Fruit fly (Drosophila melanogaster): ENCODE results near the gene CG8188.

The CG8188 gene

dm6 chrX:17751658-17752057, 48.8 kb upstream of the CG8188 start (continued):
- TF ChIP-seq zen2 (GFP tag; IDR thresholded peaks at IDR 0.05; ENCODE audit: partially characterized antibody) (no peak), NC2β (GFP tag; optimal IDR thresholded peaks at IDR 0.05) (no peak), ac (GFP tag; optimal IDR thresholded peaks at IDR 0.05) (no peak), ssp (GFP tag; IDR thresholded peaks at IDR 0.05) (peak; percentile 35), chn (GFP tag; optimal IDR thresholded peaks at IDR 0.05) (peak; percentile 40), ind (GFP tag; optimal IDR thresholded peaks at IDR 0.05) (peak; percentile 47), Taf1 (GFP tag; IDR thresholded peaks at IDR 0.05) (no peak), CG4328 (GFP tag; optimal IDR thresholded peaks at IDR 0.05) (no peak), CG8290 (GFP tag; optimal IDR thresholded peaks at IDR 0.05) (peak; percentile 38), CG8290 (tag; optimal IDR thresholded peaks at IDR 0.05) (peak in 1 of 2 experiments; percentile 78), wdn (GFP tag; IDR thresholded peaks at IDR 0.05) (no peak), Pdp1 (GFP tag; optimal IDR thresholded peaks at IDR 0.05) (peak; percentile 53 to 63), gt (GFP tag; IDR thresholded peaks at IDR 0.05) (no peak), CG4282 (GFP tag; optimal IDR thresholded peaks at IDR 0.05) (no peak), CG13287 (GFP tag; IDR thresholded peaks at IDR 0.05; ENCODE audit: partially characterized antibody) (no peak), CG12299 (tag; optimal IDR thresholded peaks at IDR 0.05) (no peak), cato (GFP tag; optimal IDR thresholded peaks at IDR 0.05; ENCODE audit: borderline replicate concordance) (no peak), Awh (GFP tag; IDR thresholded peaks at IDR 0.05) (no peak), CG14965 (GFP tag; optimal IDR thresholded peaks at IDR 0.05; ENCODE audit: borderline replicate concordance) (no peak), CG33213 (GFP tag; optimal IDR thresholded peaks at IDR 0.05) (peak; percentile 52), nerfin-1 (tag; optimal IDR thresholded peaks at IDR 0.05) (no peak), Myb (GFP tag; optimal IDR thresholded peaks at IDR 0.05) (peak; percentile 45), CG6791 (GFP tag; IDR thresholded peaks at IDR 0.05; ENCODE audit: partially characterized antibody) (no peak; the same call in 2 of the 3 replicates), CG1529 (GFP tag; optimal IDR thresholded peaks at IDR 0.05) (no peak), Fer1 (GFP tag; optimal IDR thresholded peaks at IDR 0.05) (no peak), fu2 (GFP tag; optimal IDR thresholded peaks at IDR 0.05) (peak; percentile 15), caup (GFP tag; optimal IDR thresholded peaks at IDR 0.05; ENCODE audit: severe bottlenecking) (no peak), ewg (GFP tag; optimal IDR thresholded peaks at IDR 0.05) (no peak), Rfx (GFP tag; IDR thresholded peaks at IDR 0.05) (peak; percentile 79), pros (GFP tag; optimal IDR thresholded peaks at IDR 0.05) (no peak), Atf6 (GFP tag; IDR thresholded peaks at IDR 0.05) (no peak), nerfin-2 (GFP tag; IDR thresholded peaks at IDR 0.05; ENCODE audit: partially characterized antibody) (no peak), CG33557 (GFP tag; optimal IDR thresholded peaks at IDR 0.05) (no peak), cwo (GFP tag; optimal IDR thresholded peaks at IDR 0.05) (no peak), CG17612 (GFP tag; IDR thresholded peaks at IDR 0.05) (no peak), CG17359 (tag; optimal IDR thresholded peaks at IDR 0.05) (peak; percentile 56), Dp (GFP tag; optimal IDR thresholded peaks at IDR 0.05) (no peak), Rx (GFP tag; IDR thresholded peaks at IDR 0.05) (no peak), gfzf (GFP tag; optimal IDR thresholded peaks at IDR 0.05) (no peak), CG10565 (GFP tag; optimal IDR thresholded peaks at IDR 0.05) (no peak), Deaf1 (tag; optimal IDR thresholded peaks at IDR 0.05) (no peak), bowl (GFP tag; IDR thresholded peaks at IDR 0.05) (no peak), Nf-YB (GFP tag; optimal IDR thresholded peaks at IDR 0.05) (no peak), CG2202 (tag; optimal IDR thresholded peaks at IDR 0.05) (no peak), hth (optimal IDR thresholded peaks at IDR 0.05) (no peak), odd (GFP tag; optimal IDR thresholded peaks at IDR 0.05) (no peak), Dbx (GFP tag; IDR thresholded peaks at IDR 0.05) (peak; percentile 25; the same call in 1 of the 3 replicates), slbo (GFP tag; IDR thresholded peaks at IDR 0.05) (peak; percentile 83), bsh (GFP tag; optimal IDR thresholded peaks at IDR 0.05) (peak in 1 of 2 experiments; percentile 0), gem (tag; optimal IDR thresholded peaks at IDR 0.05) (peak; percentile 57), yki (optimal IDR thresholded peaks at IDR 0.05) (no peak), Ets97D (GFP tag; optimal IDR thresholded peaks at IDR 0.05) (peak; percentile 9)
